Worm (Caenorhabditis elegans) whole organism, mixed stage, embryonic: ENCODE measurements around the gene C02F5.5.
A peak's percentile ranks its signal among the peaks of the same experiment; 100 is the strongest.

ENCODE experiments used
- M03D4.4 ChIP-seq: sonication (generic microtip); optimal IDR thresholded peaks from 2 replicates; lab custom pipeline; 2017; ENCODE audit warnings: mild to moderate bottlenecking, missing genetic modification characterization, missing compliant biosample characterization
- bed-3 ChIP-seq: fragments of 200-800 bp; sonication (Bioruptor generic); optimal IDR thresholded peaks from 3 replicates; lab custom pipeline; 2018; ENCODE audit warnings: mild to moderate bottlenecking, missing genetic modification characterization, moderate library complexity, missing compliant biosample characterization
- ceh-39 ChIP-seq: fragments of 150-350 bp; optimal IDR thresholded peaks from 2 replicates; lab custom pipeline; 2014; ENCODE audit warnings: missing biosample characterization, missing genetic modification characterization
- ces-1 ChIP-seq: fragments of 150-350 bp; optimal IDR thresholded peaks from 2 replicates; lab custom pipeline; 2014; ENCODE audit warnings: missing biosample characterization, missing genetic modification reagents, missing genetic modification characterization
- flh-1 ChIP-seq: fragments of 200-800 bp; sonication (Bioruptor generic); optimal IDR thresholded peaks from 2 replicates; lab custom pipeline; 2018; ENCODE audit warnings: mild to moderate bottlenecking, missing genetic modification characterization, moderate library complexity, missing compliant biosample characterization
- hlh-1 ChIP-seq: fragments of 150-350 bp; optimal IDR thresholded peaks from 2 replicates; lab custom pipeline; 2014; ENCODE audit warnings: missing biosample characterization, missing genetic modification reagents, missing genetic modification characterization
- lin-13 ChIP-seq: fragments of 150-350 bp; optimal IDR thresholded peaks from 2 replicates; lab custom pipeline; 2014; ENCODE audit warnings: missing biosample characterization, missing genetic modification characterization
- lin-32 ChIP-seq: fragments of 200-800 bp; sonication (Bioruptor generic); optimal IDR thresholded peaks from 2 replicates; lab custom pipeline; 2018; ENCODE audit warnings: mild to moderate bottlenecking, missing genetic modification characterization, missing compliant biosample characterization
- mab-5 ChIP-seq: fragments of 150-350 bp; optimal IDR thresholded peaks from 2 replicates; lab custom pipeline; 2014; ENCODE audit warnings: missing biosample characterization, missing genetic modification characterization
- nhr-12 ChIP-seq: fragments of 150-350 bp; optimal IDR thresholded peaks from 2 replicates; lab custom pipeline; 2014; ENCODE audit warnings: missing biosample characterization, missing genetic modification characterization
- nhr-2 ChIP-seq: fragments of 150-350 bp; optimal IDR thresholded peaks from 2 replicates; lab custom pipeline; 2014; ENCODE audit warnings: missing biosample characterization, missing genetic modification characterization
- sem-2 ChIP-seq: fragments of 200-800 bp; sonication (Bioruptor generic); optimal IDR thresholded peaks from 2 replicates; lab custom pipeline; 2018; ENCODE audit warnings: mild to moderate bottlenecking, missing genetic modification characterization, missing compliant biosample characterization
- zip-8 ChIP-seq: fragments of 150-350 bp; optimal IDR thresholded peaks from 2 replicates; lab custom pipeline; 2014; ENCODE audit warnings: missing biosample characterization, missing genetic modification characterization

The C02F5.5 gene

ce11 chrIII:8281310-8281709, 45.3 kb downstream of the C02F5.5 start:
- TF ChIP-seq hlh-1 (tag; lab: Kevin White, UChicago) = no peak
- no peak for TF ChIP-seq lin-13 (tag; lab: Kevin White, UChicago)
- no peak for TF ChIP-seq lin-32 (GFP tag; lab: Kevin White, UChicago)
- TF ChIP-seq bed-3 (GFP tag; lab: Kevin White, UChicago) = no peak
- TF ChIP-seq nhr-2 (tag; lab: Kevin White, UChicago) = peak; percentile 4
- no peak for TF ChIP-seq ceh-39 (tag; lab: Kevin White, UChicago)
- TF ChIP-seq mab-5 (tag; lab: Kevin White, UChicago) = no peak
- no peak for TF ChIP-seq flh-1 (GFP tag; lab: Kevin White, UChicago)
- TF ChIP-seq M03D4.4 = no peak

ce11 chrIII:8283525-8283924, 47.5 kb downstream of the C02F5.5 start:
- TF ChIP-seq nhr-2 (tag; lab: Kevin White, UChicago) (peak; percentile 21), hlh-1 (tag; lab: Kevin White, UChicago) (peak; percentile 5), flh-1 (GFP tag; lab: Kevin White, UChicago) (no peak), bed-3 (GFP tag; lab: Kevin White, UChicago) (no peak), zip-8 (tag; lab: Kevin White, UChicago) (peak; percentile 35), lin-32 (GFP tag; lab: Kevin White, UChicago) (no peak)

- TF ChIP-seq lin-13 (tag; lab: Kevin White, UChicago) (no peak), sem-2 (no peak), ceh-39 (tag; lab: Kevin White, UChicago) (no peak), ces-1 (GFP tag; lab: Kevin White, UChicago) (peak; percentile 23), nhr-12 (no peak), nhr-2 (tag; lab: Kevin White, UChicago) (no peak), flh-1 (GFP tag; lab: Kevin White, UChicago) (no peak), lin-32 (GFP tag; lab: Kevin White, UChicago) (no peak)
Measured at ce11 chrIII:8286003-8286402, 50.0 kb downstream of the C02F5.5 start.
